Worm (Caenorhabditis elegans) whole organism, early embryonic: ENCODE results near the gene F08H9.3.

Source experiments
- F13C5.2 ChIP-seq: sonication (generic microtip); optimal IDR thresholded peaks from 2 replicates; lab custom pipeline; 2017; ENCODE audit warnings: mild to moderate bottlenecking, missing genetic modification characterization, inconsistent platforms, missing compliant biosample characterization
- ama-1 ChIP-seq: fragments of 150-350 bp; optimal IDR thresholded peaks from 2 replicates; lab custom pipeline; 2014
- ceh-36 ChIP-seq: sonication (generic microtip); optimal IDR thresholded peaks from 2 replicates; lab custom pipeline; 2016; ENCODE audit warnings: missing genetic modification characterization, inconsistent platforms, missing compliant biosample characterization
- hmbx-1 ChIP-seq: sonication (generic microtip); optimal IDR thresholded peaks from 2 replicates; lab custom pipeline; 2016; ENCODE audit warnings: mild to moderate bottlenecking, missing genetic modification characterization, missing compliant biosample characterization
- hmg-4 ChIP-seq: fragments of 200-800 bp; sonication (Bioruptor generic); optimal IDR thresholded peaks from 2 replicates; lab custom pipeline; 2018; ENCODE audit warnings: mild to moderate bottlenecking, missing genetic modification characterization, missing compliant biosample characterization
- hnd-1 ChIP-seq: sonication (generic microtip); optimal IDR thresholded peaks from 2 replicates; lab custom pipeline; 2016; ENCODE audit warnings: missing genetic modification characterization, missing compliant biosample characterization
- pes-1 ChIP-seq: fragments of 200-800 bp; sonication (Bioruptor generic); IDR thresholded peaks from 2 replicates; pipeline ENCODE4 v1.3.6; 2022; ENCODE audit warnings: missing genetic modification reagents, missing genetic modification characterization, missing compliant biosample characterization
- scrt-1 ChIP-seq: fragments of 200-800 bp; sonication (Bioruptor generic); IDR thresholded peaks from 2 replicates; pipeline ENCODE4 v1.3.6; 2022; ENCODE audit warnings: missing genetic modification characterization, missing compliant biosample characterization
- sea-1 ChIP-seq: fragments of 200-800 bp; sonication (Bioruptor generic); conservative IDR thresholded peaks from 2 replicates; pipeline ENCODE4 v1.3.6; 2022; ENCODE audit warnings: missing genetic modification characterization, missing compliant biosample characterization
- tbx-11 ChIP-seq: fragments of 200-800 bp; sonication (Bioruptor generic); IDR thresholded peaks from 2 replicates; pipeline ENCODE4 v1.3.6; 2022; ENCODE audit warnings: missing genetic modification characterization, missing compliant biosample characterization
- tra-4 ChIP-seq: sonication (generic microtip); optimal IDR thresholded peaks from 2 replicates; lab custom pipeline; 2017; ENCODE audit warnings: missing genetic modification characterization, missing compliant biosample characterization

- no peak for TF ChIP-seq ama-1 (lab: Kevin White, UChicago)
- no peak for TF ChIP-seq pes-1
- no peak for TF ChIP-seq sea-1 (GFP tag; lab: Robert Waterston, UW)
- TF ChIP-seq hnd-1 (tag; lab: Kevin White, UChicago) = no peak
- TF ChIP-seq F13C5.2 (tag; lab: Kevin White, UChicago) = no peak
- TF ChIP-seq hmbx-1 (tag; lab: Kevin White, UChicago) = no peak
- no peak for TF ChIP-seq scrt-1 (GFP tag; lab: Robert Waterston, UW)
- no peak for TF ChIP-seq hmg-4
- TF ChIP-seq tbx-11 (GFP tag; lab: Robert Waterston, UW) = no peak
- TF ChIP-seq ceh-36 (tag; lab: Kevin White, UChicago) = no peak
- no peak for TF ChIP-seq tra-4 (tag; lab: Kevin White, UChicago)
Observed at ce11 chrV:14428865-14429264, 34.3 kb downstream of the F08H9.3 start, which contains the start of gene F23B12.1.
